Fruit fly (Drosophila melanogaster) whole organism, embryonic: Measurements from ENCODE around the gene Tpr2.

Source experiments
- B-H1 ChIP-seq: fragments of 200-800 bp; sonication (Bioruptor generic); IDR thresholded peaks from 3 replicates; pipeline ENCODE4 v1.3.6; 2022; ENCODE audit warnings: missing biosample characterization, missing genetic modification characterization
- CG10274 ChIP-seq: fragments of 200-800 bp; sonication (Bioruptor generic); optimal IDR thresholded peaks from 3 replicates; lab custom pipeline; 2017; ENCODE audit warnings: missing biosample characterization, mild to moderate bottlenecking, missing genetic modification characterization
- CG10543 ChIP-seq: fragments of 200-800 bp; sonication (Bioruptor generic); optimal IDR thresholded peaks from 3 replicates; lab custom pipeline; 2017; ENCODE audit warnings: missing biosample characterization, mild to moderate bottlenecking, missing genetic modification characterization, moderate library complexity
- CG10565 ChIP-seq: fragments of 200-800 bp; sonication (Bioruptor generic); optimal IDR thresholded peaks from 3 replicates; lab custom pipeline; 2016; ENCODE audit warnings: missing biosample characterization, mild to moderate bottlenecking, missing genetic modification characterization
- CG11085 ChIP-seq: fragments of 200-800 bp; sonication (Bioruptor generic); IDR thresholded peaks from 2 replicates; pipeline ENCODE4 v1.3.6; 2022; ENCODE audit warnings: missing biosample characterization, missing genetic modification characterization
- CG12155 ChIP-seq: fragments of 200-800 bp; sonication (Bioruptor generic); optimal IDR thresholded peaks from 3 replicates; lab custom pipeline; 2016; ENCODE audit warnings: missing biosample characterization, missing genetic modification characterization
- CG13287 ChIP-seq: fragments of 200-800 bp; sonication (Bioruptor generic); IDR thresholded peaks from 2 replicates; pipeline ENCODE4 v1.3.6; 2022; ENCODE audit warnings: missing biosample characterization, missing genetic modification characterization; ENCODE audit not compliant: partially characterized antibody
- CG13296 ChIP-seq: fragments of 200-800 bp; sonication (Bioruptor generic); optimal IDR thresholded peaks from 3 replicates; lab custom pipeline; 2018; ENCODE audit warnings: missing biosample characterization, mild to moderate bottlenecking, missing genetic modification characterization
- CG13624 ChIP-seq: fragments of 200-800 bp; sonication (Bioruptor generic); optimal IDR thresholded peaks from 2 replicates; lab custom pipeline; 2016; ENCODE audit warnings: missing biosample characterization, missing genetic modification characterization
- CG15479 ChIP-seq: fragments of 200-800 bp; sonication (Bioruptor generic); optimal IDR thresholded peaks from 3 replicates; lab custom pipeline; 2019; ENCODE audit warnings: missing biosample characterization, mild to moderate bottlenecking, missing genetic modification characterization, moderate library complexity
- CG1647 ChIP-seq: fragments of 200-800 bp; sonication (Bioruptor generic); optimal IDR thresholded peaks from 3 replicates; lab custom pipeline; 2016; ENCODE audit warnings: missing biosample characterization, missing genetic modification characterization
- CG17328 ChIP-seq: fragments of 200-800 bp; sonication (Bioruptor generic); IDR thresholded peaks from 2 replicates; pipeline ENCODE4 v1.3.6; 2022; ENCODE audit warnings: missing biosample characterization, missing genetic modification characterization
- CG17361 ChIP-seq: fragments of 200-800 bp; sonication (Bioruptor generic); IDR thresholded peaks from 3 replicates; pipeline ENCODE4 v1.3.6; 2022; ENCODE audit warnings: missing biosample characterization, missing genetic modification characterization
- CG17802 ChIP-seq: fragments of 200-800 bp; sonication (Bioruptor generic); optimal IDR thresholded peaks from 2 replicates; lab custom pipeline; 2018; ENCODE audit warnings: missing biosample characterization, mild to moderate bottlenecking, missing genetic modification characterization, moderate library complexity
- CG18764 ChIP-seq: fragments of 200-800 bp; sonication (Bioruptor generic); optimal IDR thresholded peaks from 3 replicates; lab custom pipeline; 2016; ENCODE audit warnings: missing biosample characterization, missing genetic modification characterization
- CG2199 ChIP-seq: fragments of 200-800 bp; sonication (Bioruptor generic); IDR thresholded peaks from 3 replicates; pipeline ENCODE4 v1.3.6; 2022; ENCODE audit warnings: missing biosample characterization, missing genetic modification characterization
- CG30403 ChIP-seq: fragments of 200-800 bp; sonication (Bioruptor generic); optimal IDR thresholded peaks from 3 replicates; lab custom pipeline; 2016; ENCODE audit warnings: missing biosample characterization, missing genetic modification characterization
- CG32767 ChIP-seq: fragments of 200-800 bp; sonication (Bioruptor generic); IDR thresholded peaks from 2 replicates; pipeline ENCODE4 v1.3.6; 2022; ENCODE audit warnings: missing biosample characterization, missing genetic modification characterization
- CG34422 ChIP-seq: fragments of 200-800 bp; sonication (Bioruptor generic); IDR thresholded peaks from 3 replicates; pipeline ENCODE4 v1.3.6; 2022; ENCODE audit warnings: missing biosample characterization, missing genetic modification characterization
- CG4328 ChIP-seq: fragments of 200-800 bp; sonication (Bioruptor generic); optimal IDR thresholded peaks from 3 replicates; lab custom pipeline; 2017; ENCODE audit warnings: missing biosample characterization, missing genetic modification reagents, missing genetic modification characterization
- CG43689 ChIP-seq: fragments of 200-800 bp; sonication (Bioruptor generic); IDR thresholded peaks from 2 replicates; pipeline ENCODE4 v1.3.6; 2022; ENCODE audit warnings: missing biosample characterization, missing genetic modification characterization
- CG4404 ChIP-seq: fragments of 200-800 bp; sonication (Bioruptor generic); IDR thresholded peaks from 2 replicates; pipeline ENCODE4 v1.3.6; 2022; ENCODE audit warnings: missing biosample characterization, missing genetic modification characterization
- CG4707 ChIP-seq: fragments of 200-800 bp; sonication (Bioruptor generic); optimal IDR thresholded peaks from 2 replicates; lab custom pipeline; 2018; ENCODE audit warnings: missing biosample characterization, mild to moderate bottlenecking, missing genetic modification characterization, moderate library complexity
- CG7745 ChIP-seq: fragments of 200-800 bp; sonication (Bioruptor generic); optimal IDR thresholded peaks from 2 replicates; lab custom pipeline; 2018; ENCODE audit warnings: missing biosample characterization, mild to moderate bottlenecking, missing genetic modification characterization, moderate library complexity
- CrebB ChIP-seq: fragments of 200-800 bp; sonication (Bioruptor generic); optimal IDR thresholded peaks from 3 replicates; lab custom pipeline; 2018; ENCODE audit warnings: missing biosample characterization, mild to moderate bottlenecking, missing genetic modification characterization
- D19A ChIP-seq: fragments of 200-800 bp; optimal IDR thresholded peaks from 3 replicates; lab custom pipeline; 2019; ENCODE audit warnings: missing biosample characterization, mild to moderate bottlenecking, missing genetic modification characterization, moderate library complexity
- HmgD ChIP-seq: fragments of 200-800 bp; sonication (Bioruptor generic); optimal IDR thresholded peaks from 3 replicates; lab custom pipeline; 2016; ENCODE audit warnings: missing biosample characterization, missing genetic modification characterization
- Hmx ChIP-seq: fragments of 200-800 bp; sonication (Bioruptor generic); optimal IDR thresholded peaks from 2 replicates; lab custom pipeline; 2016; ENCODE audit warnings: missing biosample characterization, missing genetic modification characterization
- Hr39 ChIP-seq: fragments of >200 bp; optimal IDR thresholded peaks from 2 replicates; lab custom pipeline; 2017
- Med ChIP-seq: fragments of 200-800 bp; sonication (Bioruptor generic); peaks from one replicate; lab custom pipeline; 2016; ENCODE audit warnings: missing biosample characterization, missing genetic modification characterization, mild to moderate bottlenecking, inconsistent platforms, moderate library complexity
- Mrtf ChIP-seq: fragments of 200-800 bp; sonication (Bioruptor generic); IDR thresholded peaks from 3 replicates; pipeline ENCODE4 v1.3.6; 2022; ENCODE audit warnings: missing biosample characterization, missing genetic modification characterization
- NC2α ChIP-seq: fragments of 200-800 bp; sonication (Bioruptor generic); optimal IDR thresholded peaks from 2 replicates; lab custom pipeline; 2016; ENCODE audit warnings: missing biosample characterization, missing genetic modification characterization
- Oli ChIP-seq: fragments of 200-800 bp; sonication (Bioruptor generic); optimal IDR thresholded peaks from 2 replicates; lab custom pipeline; 2018; ENCODE audit warnings: missing biosample characterization, mild to moderate bottlenecking, missing genetic modification characterization, moderate library complexity
- Scr ChIP-seq: fragments of 200-800 bp; sonication (Bioruptor generic); IDR thresholded peaks from 2 replicates; pipeline ENCODE4 v1.3.6; 2022; ENCODE audit warnings: missing biosample characterization, missing genetic modification characterization; ENCODE audit not compliant: partially characterized antibody
- ash1 ChIP-seq: fragments of 200-800 bp; sonication (Bioruptor generic); optimal IDR thresholded peaks from 2 replicates; lab custom pipeline; 2018; ENCODE audit warnings: missing biosample characterization, mild to moderate bottlenecking, missing genetic modification characterization
- bowl ChIP-seq: fragments of 200-800 bp; sonication (Bioruptor generic); IDR thresholded peaks from 2 replicates; pipeline ENCODE4 v1.3.6; 2022; ENCODE audit warnings: missing biosample characterization, missing genetic modification characterization
- chinmo ChIP-seq: fragments of 200-800 bp; sonication (Bioruptor generic); IDR thresholded peaks from 4 replicates; pipeline ENCODE4 v1.3.6; 2022; ENCODE audit warnings: missing biosample characterization, missing genetic modification characterization; ENCODE audit not compliant: partially characterized antibody
- danr ChIP-seq: fragments of 200-800 bp; sonication (Bioruptor generic); IDR thresholded peaks from 2 replicates; pipeline ENCODE4 v1.3.6; 2022; ENCODE audit warnings: missing biosample characterization, missing genetic modification characterization
- fd102C ChIP-seq: fragments of 200-800 bp; sonication (Bioruptor generic); optimal IDR thresholded peaks from 2 replicates; lab custom pipeline; 2018; ENCODE audit warnings: missing biosample characterization, mild to moderate bottlenecking, missing genetic modification characterization, moderate library complexity
- fd96Cb ChIP-seq: fragments of 200-800 bp; sonication (Bioruptor generic); optimal IDR thresholded peaks from 2 replicates; lab custom pipeline; 2018; ENCODE audit warnings: missing biosample characterization, mild to moderate bottlenecking, missing genetic modification characterization, moderate library complexity
- gsb ChIP-seq: fragments of 200-800 bp; sonication (Bioruptor generic); IDR thresholded peaks from 2 replicates; pipeline ENCODE4 v1.3.6; 2022; ENCODE audit warnings: missing biosample characterization, missing genetic modification characterization
- kni ChIP-seq: fragments of 200-800 bp; sonication (Bioruptor generic); optimal IDR thresholded peaks from 3 replicates; lab custom pipeline; 2017; ENCODE audit warnings: mild to moderate bottlenecking, missing biosample characterization, missing genetic modification reagents, missing genetic modification characterization
- lab ChIP-seq: fragments of 200-800 bp; sonication (Bioruptor generic); optimal IDR thresholded peaks from 3 replicates; lab custom pipeline; 2017; ENCODE audit warnings: missing biosample characterization, missing genetic modification characterization, mild to moderate bottlenecking, moderate library complexity, missing genetic modification reagents
- nerfin-1 ChIP-seq: fragments of 200-800 bp; sonication (Bioruptor generic); optimal IDR thresholded peaks from 3 replicates; lab custom pipeline; 2019; ENCODE audit warnings: missing biosample characterization, mild to moderate bottlenecking, missing genetic modification characterization, moderate library complexity
- pan ChIP-seq, 4 experiments: fragments of >200 bp in 3 of 4; fragments of 200-800 bp in 1 of 4; sonication (Bioruptor generic) in 1 of 4; optimal IDR thresholded peaks in 3 of 4; IDR thresholded peaks in 1 of 4; 2 replicates each; pipeline versions ENCODE4 v1.3.6 to Lab custom; 2017 to 2022; ENCODE audit warnings: missing biosample characterization in 2 of 4, missing genetic modification characterization in 2 of 4, mixed read lengths in 1 of 4
- phol ChIP-seq: fragments of 200-800 bp; sonication (Bioruptor generic); optimal IDR thresholded peaks from 3 replicates; lab custom pipeline; 2018; ENCODE audit warnings: missing biosample characterization, mild to moderate bottlenecking, missing genetic modification characterization, moderate library complexity
- rib ChIP-seq: fragments of 200-800 bp; sonication (Bioruptor generic); IDR thresholded peaks from 2 replicates; pipeline ENCODE4 v1.3.6; 2022; ENCODE audit warnings: missing biosample characterization, missing genetic modification characterization
- sug ChIP-seq: fragments of 200-800 bp; optimal IDR thresholded peaks from 2 replicates; lab custom pipeline; 2019; ENCODE audit warnings: missing biosample characterization, mild to moderate bottlenecking, missing genetic modification characterization, moderate library complexity
- tgo ChIP-seq: fragments of 200-800 bp; sonication (Bioruptor generic); IDR thresholded peaks from 3 replicates; pipeline ENCODE4 v1.3.6; 2022; ENCODE audit warnings: missing biosample characterization, missing genetic modification characterization
- tll ChIP-seq, 2 experiments: fragments of 200-800 bp in 1 of 2; fragments of >200 bp in 1 of 2; sonication (Bioruptor generic) in 1 of 2; optimal IDR thresholded peaks; 2 replicates each; lab custom pipeline; 2017 to 2019; ENCODE audit warnings: missing biosample characterization in 2 of 2, missing genetic modification characterization in 2 of 2, mild to moderate bottlenecking in 1 of 2, moderate library complexity in 1 of 2

Gene Tpr2

dm6 chr2L:16535673-16536144 lies 44.4 kb downstream of the Tpr2 start (continued):
- TF ChIP-seq CG12155 (peak; percentile 80), kni (GFP tag; lab: Kevin White, UChicago) (peak; percentile 84), pan (optimal IDR thresholded peaks at IDR 0.05; lab: Kevin White, UChicago) (no peak), pan (GFP tag; optimal IDR thresholded peaks at IDR 0.05 in 1 of 2, IDR thresholded peaks at IDR 0.05 in 1 of 2) (peak in 1 of 2 experiments; percentile 96), CG10274 (GFP tag; lab: Kevin White, UChicago) (peak; percentile 72), CG18764 (GFP tag; lab: Kevin White, UChicago) (peak; percentile 89), rib (GFP tag; lab: Robert Waterston, UW) (peak; percentile 89), CG13624 (GFP tag; lab: Kevin White, UChicago) (peak; percentile 80), CG13296 (GFP tag; lab: Kevin White, UChicago) (peak; percentile 84), sug (tag; lab: Kevin White, UChicago) (peak; percentile 32), Hr39 (lab: Kevin White, UChicago) (no peak), lab (GFP tag; lab: Kevin White, UChicago) (peak; percentile 96), CG2199 (GFP tag; lab: Robert Waterston, UW) (peak; percentile 96), CG7745 (tag; lab: Kevin White, UChicago) (peak; percentile 86), D19A (tag; lab: Kevin White, UChicago) (peak; percentile 87), Oli (tag; lab: Kevin White, UChicago) (peak; percentile 91), CrebB (tag; lab: Kevin White, UChicago) (peak; percentile 88), CG10543 (GFP tag; lab: Kevin White, UChicago) (peak; percentile 58), CG4404 (peak; percentile 89), fd102C (GFP tag; lab: Kevin White, UChicago) (peak; percentile 96), CG4707 (GFP tag; lab: Kevin White, UChicago) (peak; percentile 65), CG30403 (peak; percentile 88), fd96Cb (tag; lab: Kevin White, UChicago) (peak; percentile 94), chinmo (no peak), CG13287 (GFP tag; lab: Robert Waterston, UW) (no peak), Mrtf (GFP tag; lab: Robert Waterston, UW) (peak; percentile 91), nerfin-1 (tag; lab: Kevin White, UChicago) (peak; percentile 88), Med (GFP tag; lab: Kevin White, UChicago) (peak; percentile 94), phol (tag; lab: Kevin White, UChicago) (peak; percentile 93), CG43689 (GFP tag; lab: Robert Waterston, UW) (peak; percentile 72), CG32767 (peak; percentile 93), CG4328 (GFP tag; lab: Kevin White, UChicago) (peak; percentile 73), Hmx (GFP tag; lab: Kevin White, UChicago) (peak; percentile 75), tgo (GFP tag; lab: Robert Waterston, UW) (peak; percentile 91), Scr (GFP tag; lab: Robert Waterston, UW) (no peak), CG34422 (GFP tag; lab: Robert Waterston, UW) (peak; percentile 96), CG17328 (GFP tag; lab: Robert Waterston, UW) (peak; percentile 97), gsb (GFP tag; lab: Robert Waterston, UW) (peak; percentile 76), CG17802 (peak; percentile 80), tll (GFP tag; optimal IDR thresholded peaks at IDR 0.05; lab: Kevin White, UChicago) (peak in 1 of 2 experiments; percentile 81), CG15479 (peak; percentile 84), ash1 (GFP tag; lab: Kevin White, UChicago) (peak; percentile 56), NC2α (peak; percentile 87), B-H1 (GFP tag; lab: Robert Waterston, UW) (peak; percentile 92), HmgD (GFP tag; lab: Kevin White, UChicago) (peak; percentile 74), CG11085 (GFP tag; lab: Robert Waterston, UW) (peak; percentile 87), CG10565 (peak; percentile 39), CG1647 (GFP tag; lab: Kevin White, UChicago) (peak; percentile 50), CG17361 (peak; percentile 69), bowl (GFP tag; lab: Robert Waterston, UW) (peak; percentile 81; the same call in 1 of the 2 replicates), danr (GFP tag; lab: Robert Waterston, UW) (peak; percentile 87)
